Fruit fly (Drosophila melanogaster) whole organism, prepupa: ENCODE data around the gene Septin1.

Experiments
- Blimp-1 ChIP-seq: fragments of 200-800 bp; sonication (Bioruptor generic); optimal IDR thresholded peaks from 3 replicates; lab custom pipeline; 2017; ENCODE audit warnings: missing biosample characterization, missing genetic modification characterization, mild to moderate bottlenecking, moderate library complexity, missing genetic modification reagents
- CG10631 ChIP-seq: fragments of 200-800 bp; sonication (Bioruptor generic); optimal IDR thresholded peaks from 2 replicates; lab custom pipeline; 2016; ENCODE audit warnings: missing biosample characterization, missing genetic modification characterization
- CG11294 ChIP-seq: fragments of 200-800 bp; sonication (Bioruptor generic); IDR thresholded peaks from 2 replicates; pipeline ENCODE4 v1.3.6; 2022; ENCODE audit warnings: missing biosample characterization, missing genetic modification characterization
- CG11762 ChIP-seq: fragments of 200-800 bp; sonication (Bioruptor generic); optimal IDR thresholded peaks from 3 replicates; lab custom pipeline; 2016; ENCODE audit warnings: missing biosample characterization, missing genetic modification characterization; ENCODE audit not compliant: insufficient read depth
- CG1621 ChIP-seq: fragments of 200-800 bp; sonication (Bioruptor generic); optimal IDR thresholded peaks from 3 replicates; lab custom pipeline; 2018; ENCODE audit warnings: missing biosample characterization, mild to moderate bottlenecking, missing genetic modification characterization
- CG16779 ChIP-seq: fragments of 200-800 bp; sonication (Bioruptor generic); optimal IDR thresholded peaks from 3 replicates; lab custom pipeline; 2017; ENCODE audit warnings: missing biosample characterization, mild to moderate bottlenecking, missing genetic modification characterization
- CG3032 ChIP-seq: fragments of 200-800 bp; optimal IDR thresholded peaks from 2 replicates; lab custom pipeline; 2019; ENCODE audit warnings: missing biosample characterization, mild to moderate bottlenecking, missing genetic modification characterization, moderate library complexity
- CG31627 ChIP-seq: fragments of 200-800 bp; sonication (Bioruptor generic); optimal IDR thresholded peaks from 3 replicates; lab custom pipeline; 2016; ENCODE audit warnings: missing biosample characterization, missing genetic modification characterization
- CG34406 ChIP-seq: fragments of 200-800 bp; sonication (Bioruptor generic); optimal IDR thresholded peaks from 3 replicates; lab custom pipeline; 2016; ENCODE audit warnings: missing biosample characterization, missing genetic modification characterization
- CG3919 ChIP-seq: fragments of 200-800 bp; sonication (Bioruptor generic); optimal IDR thresholded peaks from 3 replicates; lab custom pipeline; 2016; ENCODE audit warnings: missing biosample characterization, missing genetic modification characterization
- CG4318 ChIP-seq: fragments of 200-800 bp; sonication (Bioruptor generic); optimal IDR thresholded peaks from 3 replicates; lab custom pipeline; 2017; ENCODE audit warnings: missing biosample characterization, mild to moderate bottlenecking, missing genetic modification characterization
- CG6163 ChIP-seq: fragments of 200-800 bp; sonication (Bioruptor generic); IDR thresholded peaks from 3 replicates; pipeline ENCODE4 v1.3.6; 2022; ENCODE audit warnings: missing biosample characterization, missing genetic modification characterization
- CG6792 ChIP-seq: fragments of 200-800 bp; sonication (Bioruptor generic); optimal IDR thresholded peaks from 3 replicates; lab custom pipeline; 2016; ENCODE audit warnings: missing biosample characterization, missing genetic modification characterization
- CG6808 ChIP-seq: fragments of 200-800 bp; sonication (Bioruptor generic); optimal IDR thresholded peaks from 3 replicates; lab custom pipeline; 2017; ENCODE audit warnings: missing biosample characterization, missing genetic modification characterization, mild to moderate bottlenecking, moderate library complexity, missing genetic modification reagents
- CG6854 ChIP-seq: fragments of 200-800 bp; sonication (Bioruptor generic); optimal IDR thresholded peaks from 2 replicates; lab custom pipeline; 2017; ENCODE audit warnings: missing biosample characterization, mild to moderate bottlenecking, missing genetic modification characterization
- CG7368 ChIP-seq: fragments of 200-800 bp; sonication (Bioruptor generic); optimal IDR thresholded peaks from 3 replicates; lab custom pipeline; 2016; ENCODE audit warnings: missing biosample characterization, missing genetic modification characterization
- CG8319 ChIP-seq: fragments of 200-800 bp; sonication (Bioruptor generic); optimal IDR thresholded peaks from 3 replicates; lab custom pipeline; 2016; ENCODE audit warnings: missing biosample characterization, missing genetic modification characterization
- CG8632 ChIP-seq: fragments of 200-800 bp; sonication (Bioruptor generic); optimal IDR thresholded peaks from 3 replicates; lab custom pipeline; 2016; ENCODE audit warnings: missing biosample characterization, missing genetic modification characterization
- CG9139 ChIP-seq: fragments of 200-800 bp; sonication (Bioruptor generic); optimal IDR thresholded peaks from 3 replicates; lab custom pipeline; 2017; ENCODE audit warnings: missing biosample characterization, mild to moderate bottlenecking, missing genetic modification characterization
- Eip78C ChIP-seq: fragments of 200-800 bp; sonication (Bioruptor generic); peaks from one replicate; lab custom pipeline; 2016; ENCODE audit warnings: missing biosample characterization, missing genetic modification characterization
- Eip93F ChIP-seq: fragments of 200-800 bp; sonication (Bioruptor generic); optimal IDR thresholded peaks from 2 replicates; lab custom pipeline; 2016; ENCODE audit warnings: missing biosample characterization, mild to moderate bottlenecking, missing genetic modification characterization
- Ets21C ChIP-seq: fragments of 200-800 bp; sonication (Bioruptor generic); optimal IDR thresholded peaks from 3 replicates; lab custom pipeline; 2016; ENCODE audit warnings: missing biosample characterization, missing genetic modification characterization
- Ets96B ChIP-seq: fragments of 200-800 bp; optimal IDR thresholded peaks from 2 replicates; lab custom pipeline; 2019; ENCODE audit warnings: missing biosample characterization, mild to moderate bottlenecking, missing genetic modification characterization, moderate library complexity
- Gug ChIP-seq: fragments of 200-800 bp; sonication (Bioruptor generic); IDR thresholded peaks from 2 replicates; pipeline ENCODE4 v1.3.6; 2022; ENCODE audit warnings: missing biosample characterization, missing genetic modification characterization
- Hr38 ChIP-seq: sonication (Bioruptor generic); optimal IDR thresholded peaks from 2 replicates; lab custom pipeline; 2016; ENCODE audit warnings: missing biosample characterization, missing genetic modification characterization
- Hr39 ChIP-seq: fragments of 200-800 bp; sonication (Bioruptor generic); optimal IDR thresholded peaks from 2 replicates; lab custom pipeline; 2016; ENCODE audit warnings: missing biosample characterization, missing genetic modification characterization
- Hr4 ChIP-seq: fragments of 200-800 bp; sonication (Bioruptor generic); optimal IDR thresholded peaks from 3 replicates; lab custom pipeline; 2016; ENCODE audit warnings: missing biosample characterization, missing genetic modification characterization
- Lpt ChIP-seq: fragments of 200-800 bp; sonication (Bioruptor generic); optimal IDR thresholded peaks from 3 replicates; lab custom pipeline; 2016; ENCODE audit warnings: missing biosample characterization, missing genetic modification characterization
- OdsH ChIP-seq: fragments of 200-800 bp; sonication (Bioruptor generic); optimal IDR thresholded peaks from 3 replicates; lab custom pipeline; 2016; ENCODE audit warnings: missing biosample characterization, missing genetic modification characterization
- Smox ChIP-seq: fragments of 200-800 bp; sonication (Bioruptor generic); optimal IDR thresholded peaks from 3 replicates; lab custom pipeline; 2016; ENCODE audit warnings: missing biosample characterization, missing genetic modification characterization
- Sox102F ChIP-seq: fragments of 200-800 bp; sonication (Bioruptor generic); optimal IDR thresholded peaks from 2 replicates; lab custom pipeline; 2016; ENCODE audit warnings: missing biosample characterization, mild to moderate bottlenecking, missing genetic modification characterization
- Sox14 ChIP-seq: fragments of 200-800 bp; sonication (Bioruptor generic); optimal IDR thresholded peaks from 3 replicates; lab custom pipeline; 2016; ENCODE audit warnings: missing biosample characterization, missing genetic modification characterization
- Sox15 ChIP-seq: fragments of 200-800 bp; sonication (Bioruptor generic); optimal IDR thresholded peaks from 3 replicates; lab custom pipeline; 2016; ENCODE audit warnings: missing biosample characterization, missing genetic modification characterization
- achi ChIP-seq: fragments of 200-800 bp; sonication (Bioruptor generic); optimal IDR thresholded peaks from 3 replicates; lab custom pipeline; 2016; ENCODE audit warnings: missing biosample characterization, missing genetic modification characterization
- dac ChIP-seq: fragments of 200-800 bp; sonication (Bioruptor generic); optimal IDR thresholded peaks from 2 replicates; lab custom pipeline; 2017; ENCODE audit warnings: missing biosample characterization, mild to moderate bottlenecking, missing genetic modification characterization
- dsx ChIP-seq: fragments of 200-800 bp; optimal IDR thresholded peaks from 3 replicates; lab custom pipeline; 2019; ENCODE audit warnings: missing biosample characterization, mild to moderate bottlenecking, missing genetic modification characterization, moderate library complexity; ENCODE audit not compliant: poor library complexity, severe bottlenecking
- eg ChIP-seq: fragments of 200-800 bp; sonication (Bioruptor generic); IDR thresholded peaks from 3 replicates; pipeline ENCODE4 v1.3.6; 2022; ENCODE audit warnings: missing biosample characterization, missing genetic modification characterization
- esn ChIP-seq: fragments of 200-800 bp; sonication (Bioruptor generic); optimal IDR thresholded peaks from 2 replicates; lab custom pipeline; 2016; ENCODE audit warnings: missing biosample characterization, mild to moderate bottlenecking, missing genetic modification characterization, moderate library complexity
- fd59A ChIP-seq: fragments of 200-800 bp; sonication (Bioruptor generic); optimal IDR thresholded peaks from 2 replicates; lab custom pipeline; 2017; ENCODE audit warnings: missing biosample characterization, mild to moderate bottlenecking, missing genetic modification characterization, missing genetic modification reagents
- pdm3 ChIP-seq: fragments of 200-800 bp; sonication (Bioruptor generic); optimal IDR thresholded peaks from 3 replicates; lab custom pipeline; 2016; ENCODE audit warnings: missing biosample characterization, missing genetic modification characterization
- salr ChIP-seq, 2 experiments: fragments of 200-800 bp; sonication (Bioruptor generic); optimal IDR thresholded peaks; 3 replicates each; lab custom pipeline; 2016 to 2018; ENCODE audit warnings: missing biosample characterization in 2 of 2, missing genetic modification characterization in 2 of 2, mild to moderate bottlenecking in 1 of 2
- spab ChIP-seq: fragments of 200-800 bp; sonication (Bioruptor generic); optimal IDR thresholded peaks from 2 replicates; lab custom pipeline; 2017; ENCODE audit warnings: missing biosample characterization, mild to moderate bottlenecking, missing genetic modification characterization, missing genetic modification reagents
- ss ChIP-seq, 2 experiments: fragments of 200-800 bp; sonication (Bioruptor generic); optimal IDR thresholded peaks; 2 replicates in 1 of 2; 3 replicates in 1 of 2; lab custom pipeline; 2017 to 2018; ENCODE audit warnings: mild to moderate bottlenecking in 2 of 2, missing biosample characterization in 2 of 2, missing genetic modification characterization in 2 of 2, moderate library complexity in 1 of 2
- svp ChIP-seq: fragments of 200-800 bp; sonication (Bioruptor generic); peaks from one replicate; lab custom pipeline; 2016; ENCODE audit warnings: missing biosample characterization, missing genetic modification characterization
- topi ChIP-seq: fragments of 200-800 bp; sonication (Bioruptor generic); optimal IDR thresholded peaks from 3 replicates; lab custom pipeline; 2016; ENCODE audit warnings: missing biosample characterization, missing genetic modification characterization
- vri ChIP-seq: fragments of 200-800 bp; sonication (Bioruptor generic); optimal IDR thresholded peaks from 3 replicates; lab custom pipeline; 2016; ENCODE audit warnings: missing biosample characterization, mild to moderate bottlenecking, missing genetic modification characterization

Septin1 gene

DNA sequence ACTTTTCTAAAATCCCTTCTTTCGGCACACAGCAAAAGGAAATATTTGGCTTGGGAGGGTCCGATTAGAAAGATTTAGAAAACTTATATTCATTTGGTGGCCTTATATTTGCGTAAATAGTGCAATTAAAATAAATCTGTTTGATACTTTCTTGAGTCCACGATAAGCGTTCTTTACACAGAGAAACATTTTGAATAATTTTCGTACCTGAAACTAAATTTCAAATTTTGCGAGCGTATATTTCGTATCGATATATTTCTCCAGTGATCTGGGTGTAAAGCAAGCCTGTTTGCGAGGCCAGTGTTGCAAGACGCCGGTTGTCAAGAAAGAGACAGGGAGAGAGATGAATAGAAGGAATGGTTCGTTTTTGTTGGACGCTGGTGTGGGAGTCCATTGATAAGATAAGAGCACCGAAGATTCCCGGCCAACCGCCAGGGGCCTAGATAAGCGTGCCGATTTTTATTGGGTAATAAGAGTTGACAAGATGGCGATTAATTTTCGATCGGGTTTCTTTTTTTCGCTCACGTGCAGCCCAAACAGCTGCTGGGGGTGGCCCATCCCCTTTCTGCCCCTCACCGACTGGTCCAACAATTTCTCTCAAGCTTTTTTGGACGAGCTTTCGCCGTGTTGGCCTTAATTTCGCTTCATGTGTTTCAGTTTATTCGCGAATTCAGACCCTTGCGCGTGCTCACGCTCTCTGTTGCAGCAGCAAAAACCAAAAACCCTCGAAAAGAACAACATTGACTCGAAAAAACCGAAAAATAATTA is 15.8 kb downstream of the Septin1 start, which contains the start of gene slgA (continued):
- no peak for TF ChIP-seq Eip93F (GFP tag; lab: Kevin White, UChicago)
- TF ChIP-seq OdsH (GFP tag; lab: Kevin White, UChicago): no peak
- no peak for TF ChIP-seq Blimp-1
- TF ChIP-seq CG6808 (GFP tag; lab: Kevin White, UChicago): no peak
- no peak for TF ChIP-seq salr (GFP tag; optimal IDR thresholded peaks at IDR 0.05; lab: Kevin White, UChicago)
- no peak for TF ChIP-seq Smox (GFP tag; lab: Kevin White, UChicago)
- peak; percentile 26 for TF ChIP-seq CG10631
- TF ChIP-seq CG3032 (tag; lab: Kevin White, UChicago): no peak
- TF ChIP-seq svp (GFP tag; lab: Kevin White, UChicago): no peak
- TF ChIP-seq vri: no peak
- TF ChIP-seq pdm3: no peak
- no peak for TF ChIP-seq CG6163 (GFP tag; lab: Robert Waterston, UW)
- peak; percentile 7 for TF ChIP-seq CG3919 (GFP tag; lab: Kevin White, UChicago)
- no peak for TF ChIP-seq CG11294 (GFP tag; lab: Robert Waterston, UW)
- TF ChIP-seq CG8632: no peak
- TF ChIP-seq Hr38: no peak
- TF ChIP-seq, all 60 proteins: peak for 19

DNA sequence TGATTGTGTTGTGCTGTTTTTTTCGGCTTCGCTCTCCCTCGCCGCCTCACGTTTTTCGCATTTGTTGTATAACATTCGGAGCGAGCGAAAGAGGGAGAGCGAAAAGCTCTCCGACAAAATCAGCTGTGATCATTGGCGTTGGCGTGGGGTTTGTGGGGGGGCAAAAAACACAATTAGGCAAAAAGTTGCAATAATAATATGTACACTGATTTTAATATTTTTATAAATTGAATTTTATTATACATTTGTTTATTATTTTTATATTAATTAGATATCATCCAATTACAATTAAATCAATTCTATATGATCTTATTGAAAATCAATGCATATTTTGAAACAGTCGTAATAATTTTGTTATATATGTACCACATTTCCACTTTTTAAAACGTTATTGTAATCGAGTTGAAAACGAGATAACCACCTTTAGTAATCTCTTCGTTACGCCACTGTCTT is 17.5 kb downstream of the Septin1 start:
- no peak for TF ChIP-seq svp (GFP tag; lab: Kevin White, UChicago)
- no peak for TF ChIP-seq Gug (GFP tag; lab: Robert Waterston, UW)
- no peak for TF ChIP-seq Sox15 (GFP tag; lab: Kevin White, UChicago)
- peak; percentile 37 for TF ChIP-seq Sox102F
- TF ChIP-seq vri: peak; percentile 78
- no peak for TF ChIP-seq CG1621 (tag; lab: Kevin White, UChicago)
- peak in 1 of 2 experiments; percentile 39 for TF ChIP-seq salr (GFP tag; optimal IDR thresholded peaks at IDR 0.05; lab: Kevin White, UChicago)
- peak; percentile 54 for TF ChIP-seq esn
- TF ChIP-seq OdsH (GFP tag; lab: Kevin White, UChicago): peak; percentile 60
- peak; percentile 74 for TF ChIP-seq CG8632
- peak in 1 of 2 experiments; percentile 36 for TF ChIP-seq ss (GFP tag; optimal IDR thresholded peaks at IDR 0.05; lab: Kevin White, UChicago)
- no peak for TF ChIP-seq CG31627 (GFP tag; lab: Kevin White, UChicago)
- TF ChIP-seq CG6163 (GFP tag; lab: Robert Waterston, UW): peak; percentile 48; the same call in 2 of the 3 replicates
- peak; percentile 60 for TF ChIP-seq CG4318 (GFP tag; lab: Kevin White, UChicago)
- TF ChIP-seq CG3919 (GFP tag; lab: Kevin White, UChicago): peak; percentile 66
- peak; percentile 30 for TF ChIP-seq Hr4
- peak; percentile 8 for TF ChIP-seq spab
- TF ChIP-seq Eip78C (GFP tag; lab: Kevin White, UChicago): peak; percentile 80
- peak; percentile 61 for TF ChIP-seq CG3032 (tag; lab: Kevin White, UChicago)
- peak; percentile 73 for TF ChIP-seq achi (GFP tag; lab: Kevin White, UChicago)
- TF ChIP-seq CG8319: peak; percentile 36
- TF ChIP-seq dsx (GFP tag; lab: Kevin White, UChicago): peak; percentile 35
- TF ChIP-seq Lpt (GFP tag; lab: Kevin White, UChicago): peak; percentile 65
- TF ChIP-seq CG6854 (GFP tag; lab: Kevin White, UChicago): peak; percentile 37
- TF ChIP-seq Ets21C (GFP tag; lab: Kevin White, UChicago): no peak
- TF ChIP-seq CG34406 (GFP tag; lab: Kevin White, UChicago): peak; percentile 63
- TF ChIP-seq pdm3: peak; percentile 28
- TF ChIP-seq eg (GFP tag; lab: Robert Waterston, UW): peak; percentile 65; the same call in 2 of the 3 replicates
- TF ChIP-seq CG7368: peak; percentile 46
- peak; percentile 54 for TF ChIP-seq CG6792
- peak; percentile 48 for TF ChIP-seq Ets96B (tag; lab: Kevin White, UChicago)
- peak; percentile 1 for TF ChIP-seq Eip93F (GFP tag; lab: Kevin White, UChicago)
- TF ChIP-seq Hr39 (GFP tag; lab: Kevin White, UChicago): no peak
- TF ChIP-seq topi (GFP tag; lab: Kevin White, UChicago): peak; percentile 17
- TF ChIP-seq CG16779 (tag; lab: Kevin White, UChicago): peak; percentile 15
- no peak for TF ChIP-seq CG9139 (GFP tag; lab: Kevin White, UChicago)
- TF ChIP-seq CG11762 (GFP tag; lab: Kevin White, UChicago): peak; percentile 16
- TF ChIP-seq fd59A (GFP tag; lab: Kevin White, UChicago): no peak
- TF ChIP-seq CG10631: peak; percentile 63
- no peak for TF ChIP-seq Hr38
- TF ChIP-seq Sox14 (GFP tag; lab: Kevin White, UChicago): no peak
- TF ChIP-seq dac (GFP tag; lab: Kevin White, UChicago): peak; percentile 37
